Worm (Caenorhabditis elegans): ENCODE data around the gene mab-5.

DNA sequence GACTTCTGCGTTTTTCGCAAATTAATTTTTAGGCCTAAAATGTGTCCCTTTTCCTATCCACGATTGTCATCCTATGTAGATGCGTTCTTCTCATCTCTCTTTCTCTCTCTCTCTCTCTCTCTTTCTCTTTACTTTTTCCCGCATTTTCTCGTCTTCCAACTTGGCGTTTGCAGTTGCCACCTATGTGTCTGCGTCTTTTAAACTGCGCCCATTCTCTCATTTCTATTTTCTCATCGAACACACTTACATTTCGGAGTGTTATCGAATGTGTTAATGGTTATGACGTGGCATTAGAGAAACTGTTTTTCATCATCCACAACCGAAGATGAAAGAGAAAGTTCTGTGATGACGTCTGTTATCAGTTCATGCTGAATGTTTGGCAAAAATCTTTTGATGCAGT, 54.8 kb downstream of the mab-5 start:
- TF ChIP-seq pha-4 (tag; optimal IDR thresholded peaks at IDR 0.05) = peak; percentile 72
- no peak for TF ChIP-seq ztf-4 (tag; optimal IDR thresholded peaks at IDR 0.05)
- no peak for TF ChIP-seq ceh-82 (tag; optimal IDR thresholded peaks at IDR 0.05)
- no peak for TF ChIP-seq zag-1 (tag; optimal IDR thresholded peaks at IDR 0.05)
- no peak for TF ChIP-seq jun-1 (tag; optimal IDR thresholded peaks at IDR 0.05)
- no peak for TF ChIP-seq mdl-1 (tag; optimal IDR thresholded peaks at IDR 0.05)
